Worm (Caenorhabditis elegans): ENCODE data around the gene fbxa-55.

- TF ChIP-seq ceh-16 (tag; optimal IDR thresholded peaks at IDR 0.05), result no peak
- no peak for TF ChIP-seq unc-55 (GFP tag; optimal IDR thresholded peaks at IDR 0.05)
- TF ChIP-seq sma-3 (GFP tag; optimal IDR thresholded peaks at IDR 0.05), result no peak
- TF ChIP-seq elt-1 (tag; optimal IDR thresholded peaks at IDR 0.05), result no peak
- TF ChIP-seq ceh-82 (tag; optimal IDR thresholded peaks at IDR 0.05), result no peak
- TF ChIP-seq ztf-1 (GFP tag; conservative IDR thresholded peaks at IDR 0.05), result no peak
Measured at ce11 chrIII:978889-979288, 43.0 kb upstream of the fbxa-55 start.
